Worm (Caenorhabditis elegans) whole organism, L4 larva: ENCODE data around the gene C06B3.6.

ENCODE experiments used
- D1046.2 ChIP-seq: fragments of 200-800 bp; sonication (Bioruptor generic); IDR thresholded peaks from 2 replicates; pipeline ENCODE4 v1.3.6; 2022; ENCODE audit warnings: missing genetic modification characterization, missing compliant biosample characterization
- F44E2.7 ChIP-seq: fragments of 200-800 bp; sonication (Bioruptor generic); IDR thresholded peaks from 2 replicates; pipeline ENCODE4 v2.1.2; 2022; ENCODE audit warnings: missing genetic modification characterization, missing compliant biosample characterization
- F49E8.2 ChIP-seq: sonication (generic microtip); optimal IDR thresholded peaks from 2 replicates; lab custom pipeline; 2016; ENCODE audit warnings: missing compliant biosample characterization, mild to moderate bottlenecking, missing genetic modification characterization, borderline replicate concordance
- T26A8.4 ChIP-seq: fragments of 200-800 bp; sonication (Bioruptor generic); IDR thresholded peaks from 2 replicates; pipeline ENCODE4 v1.3.6; 2022; ENCODE audit warnings: missing genetic modification characterization, missing compliant biosample characterization
- Y105C5A.15 ChIP-seq: fragments of 200-800 bp; sonication (Bioruptor generic); IDR thresholded peaks from 2 replicates; pipeline ENCODE4 v1.3.6; 2022; ENCODE audit warnings: missing genetic modification characterization, missing compliant biosample characterization
- Y75B8A.6 ChIP-seq: fragments of 200-800 bp; sonication (Bioruptor generic); IDR thresholded peaks from 2 replicates; pipeline ENCODE4 v1.3.6; 2022; ENCODE audit warnings: missing genetic modification reagents, missing genetic modification characterization, missing compliant biosample characterization
- aha-1 ChIP-seq: fragments of 150-350 bp; peaks from one replicate; lab custom pipeline; 2014; ENCODE audit warnings: missing biosample characterization, missing genetic modification characterization
- ceh-44 ChIP-seq: fragments of 200-800 bp; sonication (Bioruptor generic); IDR thresholded peaks from 2 replicates; pipeline ENCODE4 v1.3.6; 2022; ENCODE audit warnings: missing genetic modification reagents, missing genetic modification characterization, missing compliant biosample characterization
- ces-1 ChIP-seq: fragments of 150-350 bp; sonication (generic microtip); optimal IDR thresholded peaks from 4 replicates; lab custom pipeline; 2014; ENCODE audit warnings: missing biosample characterization, missing genetic modification reagents, missing genetic modification characterization
- daf-12 ChIP-seq: fragments of 150-350 bp; optimal IDR thresholded peaks from 2 replicates; lab custom pipeline; 2014; ENCODE audit warnings: missing biosample characterization, missing genetic modification reagents, missing genetic modification characterization
- dmd-8 ChIP-seq: fragments of 200-800 bp; sonication (Bioruptor generic); IDR thresholded peaks from 2 replicates; pipeline ENCODE4 v1.3.6; 2022; ENCODE audit warnings: missing genetic modification characterization, missing compliant biosample characterization
- dpl-1 ChIP-seq: fragments of 150-350 bp; optimal IDR thresholded peaks from 2 replicates; lab custom pipeline; 2014; ENCODE audit warnings: missing biosample characterization, missing genetic modification reagents, missing genetic modification characterization
- dve-1 ChIP-seq: sonication (generic microtip); optimal IDR thresholded peaks from 2 replicates; lab custom pipeline; 2017; ENCODE audit warnings: antibody characterized with exemption, mild to moderate bottlenecking, missing genetic modification characterization, missing compliant biosample characterization; ENCODE audit not compliant: insufficient read depth
- gei-8 ChIP-seq: fragments of 200-800 bp; sonication (Bioruptor generic); optimal IDR thresholded peaks from 2 replicates; lab custom pipeline; 2018; ENCODE audit warnings: mild to moderate bottlenecking, missing genetic modification characterization, missing compliant biosample characterization
- hlh-30 ChIP-seq: sonication (generic microtip); optimal IDR thresholded peaks from 2 replicates; lab custom pipeline; 2017; ENCODE audit warnings: antibody characterized with exemption, mild to moderate bottlenecking, missing genetic modification characterization, missing compliant biosample characterization; ENCODE audit not compliant: insufficient read depth
- lsy-2 ChIP-seq, 2 experiments: fragments of 150-350 bp in 1 of 2; sonication (generic microtip) in 1 of 2; optimal IDR thresholded peaks; 2 replicates each; lab custom pipeline; 2014 to 2017; ENCODE audit warnings: missing biosample characterization in 2 of 2, missing genetic modification characterization in 2 of 2
- mes-2 ChIP-seq: sonication (generic microtip); optimal IDR thresholded peaks from 2 replicates; lab custom pipeline; 2016; ENCODE audit warnings: missing genotype, mild to moderate bottlenecking, missing genetic modification characterization, missing compliant biosample characterization; ENCODE audit not compliant: poor library complexity, severe bottlenecking
- mxl-2 ChIP-seq: fragments of 200-800 bp; sonication (Bioruptor generic); conservative IDR thresholded peaks from 2 replicates; pipeline ENCODE4 v1.3.6; 2022; ENCODE audit warnings: missing genetic modification reagents, missing genetic modification characterization, missing compliant biosample characterization
- nhr-10 ChIP-seq: fragments of 150-350 bp; optimal IDR thresholded peaks from 2 replicates; lab custom pipeline; 2014; ENCODE audit warnings: missing biosample characterization, missing genetic modification characterization
- nhr-102 ChIP-seq: sonication (generic microtip); optimal IDR thresholded peaks from 2 replicates; lab custom pipeline; 2016; ENCODE audit warnings: mild to moderate bottlenecking, missing genetic modification characterization, moderate library complexity, missing compliant biosample characterization
- nhr-11 ChIP-seq: fragments of 150-350 bp; optimal IDR thresholded peaks from 2 replicates; lab custom pipeline; 2014; ENCODE audit warnings: missing biosample characterization, missing genetic modification characterization
- nhr-28 ChIP-seq: fragments of 150-350 bp; optimal IDR thresholded peaks from 2 replicates; lab custom pipeline; 2014; ENCODE audit warnings: missing biosample characterization, missing genetic modification characterization
- nhr-41 ChIP-seq: fragments of 200-800 bp; sonication (Bioruptor generic); IDR thresholded peaks from 2 replicates; pipeline ENCODE4 v1.3.6; 2022; ENCODE audit warnings: missing genetic modification reagents, missing genetic modification characterization, missing compliant biosample characterization
- nhr-6 ChIP-seq: fragments of 150-350 bp; optimal IDR thresholded peaks from 2 replicates; lab custom pipeline; 2014; ENCODE audit warnings: missing biosample characterization, missing genetic modification characterization
- nhr-76 ChIP-seq: fragments of 150-350 bp; optimal IDR thresholded peaks from 2 replicates; lab custom pipeline; 2014; ENCODE audit warnings: missing biosample characterization, missing genetic modification characterization
- pha-4 ChIP-seq, 2 experiments: fragments of 150-350 bp in 1 of 2; fragments of 200-800 bp in 1 of 2; sonication (Bioruptor generic) in 1 of 2; IDR thresholded peaks in 1 of 2; optimal IDR thresholded peaks in 1 of 2; 2 replicates each; pipeline versions ENCODE4 v1.3.6 to Lab custom; 2014 to 2022; ENCODE audit warnings: missing genetic modification characterization in 2 of 2, missing genetic modification reagents in 2 of 2, missing biosample characterization in 1 of 2, missing compliant biosample characterization in 1 of 2
- pqm-1 ChIP-seq: sonication (generic microtip); optimal IDR thresholded peaks from 2 replicates; lab custom pipeline; 2017; ENCODE audit warnings: missing biosample characterization, missing genetic modification characterization
- rbr-2 ChIP-seq: sonication (generic microtip); optimal IDR thresholded peaks from 2 replicates; lab custom pipeline; 2016; ENCODE audit warnings: missing genotype, missing genetic modification characterization, missing compliant biosample characterization
- unc-130 ChIP-seq: sonication (generic microtip); optimal IDR thresholded peaks from 2 replicates; lab custom pipeline; 2016; ENCODE audit warnings: missing genetic modification reagents, missing genetic modification characterization, missing compliant biosample characterization
- unc-39 ChIP-seq: sonication (generic microtip); optimal IDR thresholded peaks from 2 replicates; lab custom pipeline; 2017; ENCODE audit warnings: missing biosample characterization, missing genetic modification characterization
- zfp-3 ChIP-seq: fragments of 200-800 bp; sonication (Bioruptor generic); conservative IDR thresholded peaks from 2 replicates; pipeline ENCODE4 v1.3.6; 2022; ENCODE audit warnings: missing genetic modification reagents, missing genetic modification characterization, missing compliant biosample characterization
- ztf-11 ChIP-seq: fragments of 150-350 bp; optimal IDR thresholded peaks from 2 replicates; lab custom pipeline; 2014; ENCODE audit warnings: missing biosample characterization, missing genetic modification characterization

The C06B3.6 gene

DNA sequence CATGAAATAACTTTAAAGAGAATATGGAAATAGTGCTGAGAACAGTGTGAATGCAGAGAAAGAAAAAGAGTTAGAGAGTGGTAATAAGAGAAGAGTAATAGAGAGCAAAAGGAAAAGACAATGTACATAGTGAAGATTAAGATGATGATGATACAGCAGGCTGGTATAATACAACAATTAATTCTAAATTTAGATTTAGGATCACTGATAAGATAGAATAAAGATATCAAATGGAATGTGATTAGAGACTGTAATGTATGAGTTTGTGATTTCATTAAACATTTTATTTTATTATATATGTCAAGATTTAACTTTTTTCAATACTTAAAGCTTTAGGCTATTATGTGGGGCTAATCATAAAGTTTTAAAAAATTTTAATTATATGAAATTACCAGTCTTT, 44.4 kb upstream of the C06B3.6 start, which contains the start of gene R10D12.8:
Gene R10D12.8, minus strand, starts transcription at position 101 of the 400 bp plus-strand sequence.
- no peak for TF ChIP-seq Y105C5A.15
- peak; percentile 10 for TF ChIP-seq nhr-28
- no peak for TF ChIP-seq nhr-10 (tag; lab: Kevin White, UChicago)

DNA sequence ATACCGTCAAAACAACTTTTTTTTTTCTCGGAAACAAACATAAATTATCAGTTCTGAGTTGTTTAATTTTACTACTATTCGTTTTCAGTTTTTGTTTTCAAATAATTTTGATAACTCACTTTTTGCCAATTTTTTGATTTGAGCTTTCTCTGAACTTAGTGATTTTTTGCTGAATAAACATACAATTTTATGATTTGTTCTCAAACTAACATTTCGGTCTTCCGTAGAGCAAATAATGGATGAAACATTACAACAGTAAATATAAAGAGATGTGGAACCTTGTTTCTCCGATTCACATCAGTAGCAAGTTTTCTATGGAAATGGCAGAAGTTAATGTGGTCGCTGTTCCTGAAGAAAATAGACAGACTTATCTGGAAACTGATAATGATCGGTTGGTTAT, 41.0 kb upstream of the C06B3.6 start, which contains the start of gene R10D12.7:
Gene R10D12.7, plus strand, starts transcription at position 301 of the 400 bp plus-strand sequence.
- TF ChIP-seq nhr-10 (tag; lab: Kevin White, UChicago) (no peak), pha-4 (GFP tag; IDR thresholded peaks at IDR 0.05; lab: Robert Waterston, UW) (no peak), pha-4 (tag; optimal IDR thresholded peaks at IDR 0.05; lab: Kevin White, UChicago) (no peak), nhr-6 (tag; lab: Kevin White, UChicago) (no peak), gei-8 (GFP tag; lab: Kevin White, UChicago) (no peak), dpl-1 (no peak)

DNA sequence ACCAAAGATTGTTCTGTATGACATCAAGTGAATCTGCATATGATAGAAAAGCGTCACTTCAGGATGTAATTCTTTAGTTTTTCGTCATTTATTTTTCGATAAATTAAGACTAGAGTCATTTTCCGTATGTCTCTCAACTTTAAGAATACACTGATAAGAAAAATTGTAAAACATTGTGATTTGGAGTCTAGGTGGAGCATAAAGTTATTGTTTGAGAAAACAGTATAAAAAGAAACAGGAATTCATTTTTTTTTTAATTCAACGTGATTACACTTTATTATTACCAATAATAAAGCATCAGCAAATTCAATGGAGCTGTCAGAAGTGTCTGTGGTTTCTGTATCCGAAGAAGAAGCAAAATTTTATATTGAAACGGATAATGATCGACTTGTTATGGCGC, 40.2 kb upstream of the C06B3.6 start, which contains the start of gene R10D12.6:
Gene R10D12.6, plus strand, starts transcription at position 301 of the 400 bp plus-strand sequence.
- TF ChIP-seq pqm-1 (tag; lab: Kevin White, UChicago) (peak; percentile 3), hlh-30 (tag; lab: Kevin White, UChicago) (no peak), nhr-28 (peak; percentile 52)

DNA sequence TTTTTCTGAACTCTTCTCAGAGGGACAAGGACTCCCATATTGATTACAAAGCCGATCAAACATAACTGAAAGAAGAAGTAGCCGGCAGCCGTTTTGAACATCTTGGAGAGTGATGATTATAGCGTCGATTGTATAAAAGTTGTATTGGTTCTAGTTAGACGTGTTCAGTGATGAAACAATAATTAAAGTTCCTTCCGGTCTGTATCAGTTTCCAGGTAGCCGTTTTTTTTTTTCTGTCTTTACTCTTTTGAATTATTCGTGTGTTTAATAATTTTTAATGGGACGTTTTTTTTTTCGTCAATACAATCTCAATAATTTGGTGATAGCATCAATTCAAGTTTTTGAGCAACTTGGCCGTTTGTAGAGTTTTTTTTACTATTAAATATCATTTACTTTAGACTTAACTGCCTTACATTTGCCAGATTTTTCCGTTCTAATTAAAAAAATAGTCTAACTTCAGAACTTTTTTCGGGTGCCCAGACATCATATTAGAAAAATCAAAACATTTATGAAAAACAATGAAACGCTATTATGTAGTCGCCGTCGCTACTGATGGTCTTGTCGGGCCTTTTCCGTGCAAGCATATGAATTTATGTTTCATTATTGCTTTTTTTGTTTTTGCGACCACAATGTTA, 37.7 kb upstream of the C06B3.6 start, which contains the start of the genes srx-10 and clec-226:
Gene srx-10, minus strand, starts transcription at position 101 of the 635 bp plus-strand sequence.
Gene clec-226, plus strand, starts transcription at position 585 of the 635 bp plus-strand sequence.
- no peak for TF ChIP-seq nhr-102 (tag; lab: Kevin White, UChicago)
- TF ChIP-seq T26A8.4: no peak
- TF ChIP-seq zfp-3 (GFP tag; lab: Robert Waterston, UW): no peak
- TF ChIP-seq dpl-1: no peak
- TF ChIP-seq unc-39 (tag; lab: Kevin White, UChicago): no peak
- TF ChIP-seq daf-12: no peak

DNA sequence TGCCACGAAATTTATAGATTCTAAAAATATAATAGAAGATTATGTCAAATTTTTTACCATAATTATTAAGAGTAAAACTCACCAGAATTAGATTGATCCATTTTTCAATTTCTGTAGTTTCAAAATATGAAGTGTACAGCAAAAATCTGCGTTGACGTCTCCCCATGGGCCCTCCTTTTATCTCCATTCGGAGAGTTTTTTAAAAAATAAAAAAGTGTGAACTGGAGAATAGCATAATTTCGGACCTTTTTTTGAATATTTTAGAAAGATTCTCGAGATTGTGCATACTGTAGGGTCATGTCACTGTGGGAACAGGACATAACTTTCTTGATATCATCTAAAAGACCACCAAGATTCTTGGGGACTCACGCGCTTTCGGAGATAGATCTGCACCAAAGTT, 33.3 kb upstream of the C06B3.6 start, which contains the start of gene dpr-1:
Gene dpr-1, minus strand, starts transcription at position 101 of the 400 bp plus-strand sequence.
- TF ChIP-seq gei-8 (GFP tag; lab: Kevin White, UChicago): no peak
- TF ChIP-seq mxl-2 (GFP tag; lab: Robert Waterston, UW): no peak
- TF ChIP-seq nhr-76: no peak
- TF ChIP-seq unc-130 (GFP tag; lab: Kevin White, UChicago): no peak
- no peak for TF ChIP-seq mes-2 (tag; lab: Kevin White, UChicago)
- no peak for TF ChIP-seq dmd-8
- TF ChIP-seq unc-39 (tag; lab: Kevin White, UChicago): no peak
- no peak for TF ChIP-seq ces-1 (GFP tag; lab: Kevin White, UChicago)
- TF ChIP-seq rbr-2 (tag; lab: Kevin White, UChicago): no peak
- no peak for TF ChIP-seq nhr-6 (tag; lab: Kevin White, UChicago)
- no peak for TF ChIP-seq F44E2.7 (GFP tag; lab: Robert Waterston, UW)
- TF ChIP-seq ztf-11 (tag; lab: Kevin White, UChicago): no peak
- TF ChIP-seq dve-1: no peak
- no peak for TF ChIP-seq nhr-102 (tag; lab: Kevin White, UChicago)
- TF ChIP-seq, all 104 proteins: peak for 0

DNA sequence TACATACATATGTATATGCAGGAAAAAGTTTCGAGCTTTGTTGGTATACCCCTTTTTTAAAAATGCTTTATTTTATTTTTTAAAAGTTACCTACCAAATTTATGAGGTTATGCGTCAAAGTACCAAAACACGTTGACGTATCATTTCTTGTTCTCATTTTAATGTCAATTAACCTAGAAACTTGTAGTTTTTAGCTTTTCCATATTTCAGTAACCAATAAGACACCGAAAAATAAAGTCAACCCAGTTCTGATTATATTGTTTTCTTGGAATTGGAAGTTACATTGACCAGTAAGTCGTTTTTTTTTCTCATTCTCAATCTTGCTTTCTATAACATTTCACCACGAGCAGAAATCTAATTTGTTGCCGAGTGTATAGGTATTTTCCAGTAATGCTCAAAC, 28.1 kb upstream of the C06B3.6 start, which contains the start of gene srw-145:
Gene srw-145, plus strand, starts transcription at position 301 of the 400 bp plus-strand sequence.
- TF ChIP-seq nhr-41: no peak
- no peak for TF ChIP-seq D1046.2 (GFP tag; lab: Robert Waterston, UW)
- TF ChIP-seq F49E8.2 (tag; lab: Kevin White, UChicago): no peak
- no peak for TF ChIP-seq Y75B8A.6 (GFP tag; lab: Robert Waterston, UW)
- TF ChIP-seq nhr-11: peak; percentile 6
- TF ChIP-seq lsy-2 (tag; optimal IDR thresholded peaks at IDR 0.05; lab: Kevin White, UChicago): no peak
- TF ChIP-seq aha-1 (tag; lab: Kevin White, UChicago): peak; percentile 41
- TF ChIP-seq ceh-44: no peak
